Fruit fly (Drosophila melanogaster) whole organism, embryonic: ENCODE results near the gene enc.

Experiments
- Awh ChIP-seq: fragments of 200-800 bp; sonication (Bioruptor generic); IDR thresholded peaks from 2 replicates; pipeline ENCODE4, ENCODE4 v1.3.6; 2022; ENCODE audit warnings: missing biosample characterization, missing genetic modification characterization
- BEAF-32 ChIP-seq: fragments of 200-800 bp; sonication (Bioruptor generic); optimal IDR thresholded peaks from 3 replicates; lab custom pipeline; 2017; ENCODE audit warnings: missing biosample characterization, missing genetic modification characterization, mild to moderate bottlenecking, moderate library complexity, missing genetic modification reagents
- Blimp-1 ChIP-seq: fragments of 200-800 bp; sonication (Bioruptor generic); optimal IDR thresholded peaks from 3 replicates; lab custom pipeline; 2018; ENCODE audit warnings: missing biosample characterization, missing genetic modification characterization, mild to moderate bottlenecking, moderate library complexity, missing genetic modification reagents
- Bteb2 ChIP-seq: fragments of 200-800 bp; sonication (Bioruptor generic); optimal IDR thresholded peaks from 2 replicates; lab custom pipeline; 2016; ENCODE audit warnings: missing biosample characterization, missing genetic modification characterization
- CG10267 ChIP-seq: fragments of 200-800 bp; sonication (Bioruptor generic); optimal IDR thresholded peaks from 2 replicates; lab custom pipeline; 2018; ENCODE audit warnings: missing biosample characterization, mild to moderate bottlenecking, missing genetic modification characterization, moderate library complexity
- CG10543 ChIP-seq: fragments of 200-800 bp; sonication (Bioruptor generic); optimal IDR thresholded peaks from 3 replicates; lab custom pipeline; 2017; ENCODE audit warnings: missing biosample characterization, mild to moderate bottlenecking, missing genetic modification characterization, moderate library complexity
- CG10654 ChIP-seq: fragments of 200-800 bp; sonication (Bioruptor generic); optimal IDR thresholded peaks from 2 replicates; lab custom pipeline; 2016; ENCODE audit warnings: missing biosample characterization, missing genetic modification characterization
- CG11456 ChIP-seq: fragments of 200-800 bp; sonication (Bioruptor generic); IDR thresholded peaks from 3 replicates; pipeline ENCODE4 v1.3.6; 2022; ENCODE audit warnings: missing biosample characterization, missing genetic modification characterization
- CG11560 ChIP-seq: fragments of 200-800 bp; sonication (Bioruptor generic); IDR thresholded peaks from 3 replicates; pipeline ENCODE4 v1.3.6; 2022; ENCODE audit warnings: missing biosample characterization, missing genetic modification characterization
- CG12236 ChIP-seq: fragments of 200-800 bp; sonication (Bioruptor generic); optimal IDR thresholded peaks from 2 replicates; lab custom pipeline; 2016; ENCODE audit warnings: missing biosample characterization, missing genetic modification characterization
- CG12391 ChIP-seq: fragments of 200-800 bp; sonication (Bioruptor generic); optimal IDR thresholded peaks from 3 replicates; lab custom pipeline; 2018; ENCODE audit warnings: missing biosample characterization, mild to moderate bottlenecking, missing genetic modification characterization, moderate library complexity
- CG12659 ChIP-seq: fragments of 200-800 bp; sonication (Bioruptor generic); optimal IDR thresholded peaks from 3 replicates; lab custom pipeline; 2017; ENCODE audit warnings: mild to moderate bottlenecking, missing biosample characterization, missing genetic modification reagents, missing genetic modification characterization
- CG13287 ChIP-seq: fragments of 200-800 bp; sonication (Bioruptor generic); IDR thresholded peaks from 2 replicates; pipeline ENCODE4 v1.3.6; 2022; ENCODE audit warnings: missing biosample characterization, missing genetic modification characterization; ENCODE audit not compliant: partially characterized antibody
- CG13775 ChIP-seq: fragments of 200-800 bp; sonication (Bioruptor generic); optimal IDR thresholded peaks from 3 replicates; lab custom pipeline; 2017; ENCODE audit warnings: missing biosample characterization, mild to moderate bottlenecking, missing genetic modification characterization
- CG13894 ChIP-seq: fragments of 200-800 bp; sonication (Bioruptor generic); optimal IDR thresholded peaks from 3 replicates; lab custom pipeline; 2018; ENCODE audit warnings: missing biosample characterization, mild to moderate bottlenecking, missing genetic modification characterization, moderate library complexity
- CG15696 ChIP-seq: fragments of 200-800 bp; sonication (Bioruptor generic); optimal IDR thresholded peaks from 2 replicates; lab custom pipeline; 2019; ENCODE audit warnings: missing biosample characterization, mild to moderate bottlenecking, missing genetic modification characterization, moderate library complexity
- CG16863 ChIP-seq: fragments of 200-800 bp; sonication (Bioruptor generic); optimal IDR thresholded peaks from 3 replicates; lab custom pipeline; 2016; ENCODE audit warnings: missing biosample characterization, missing genetic modification characterization
- CG2202 ChIP-seq: fragments of 200-800 bp; sonication (Bioruptor generic); optimal IDR thresholded peaks from 2 replicates; lab custom pipeline; 2018; ENCODE audit warnings: missing biosample characterization, mild to moderate bottlenecking, missing genetic modification characterization
- CG30431 ChIP-seq: fragments of 200-800 bp; sonication (Bioruptor generic); optimal IDR thresholded peaks from 2 replicates; lab custom pipeline; 2017; ENCODE audit warnings: missing biosample characterization, missing genetic modification characterization
- CG5245 ChIP-seq: fragments of 200-800 bp; sonication (Bioruptor generic); optimal IDR thresholded peaks from 3 replicates; lab custom pipeline; 2016; ENCODE audit warnings: missing biosample characterization, missing genetic modification characterization
- CG5953 ChIP-seq: fragments of 200-800 bp; sonication (Bioruptor generic); IDR thresholded peaks from 2 replicates; pipeline ENCODE4 v1.3.6; 2022; ENCODE audit warnings: missing biosample characterization, missing genetic modification characterization
- CG7839 ChIP-seq: fragments of 200-800 bp; sonication (Bioruptor generic); optimal IDR thresholded peaks from 3 replicates; lab custom pipeline; 2018; ENCODE audit warnings: missing biosample characterization, mild to moderate bottlenecking, missing genetic modification characterization, moderate library complexity
- CG8290 ChIP-seq, 3 experiments: fragments of 200-800 bp; sonication (Bioruptor generic); optimal IDR thresholded peaks; 2 replicates each; lab custom pipeline; 2016 to 2019; ENCODE audit warnings: missing biosample characterization in 3 of 3, missing genetic modification characterization in 3 of 3, mild to moderate bottlenecking in 2 of 3, moderate library complexity in 1 of 3
- Deaf1 ChIP-seq: fragments of 200-800 bp; optimal IDR thresholded peaks from 3 replicates; lab custom pipeline; 2019; ENCODE audit warnings: missing biosample characterization, mild to moderate bottlenecking, missing genetic modification characterization, moderate library complexity
- Dip3 ChIP-seq: fragments of 200-800 bp; sonication (Bioruptor generic); optimal IDR thresholded peaks from 3 replicates; lab custom pipeline; 2016; ENCODE audit warnings: missing biosample characterization, missing genetic modification characterization
- E2f2 ChIP-seq: fragments of 200-800 bp; sonication (Bioruptor generic); IDR thresholded peaks from 2 replicates; pipeline ENCODE4 v1.3.6; 2022; ENCODE audit warnings: missing biosample characterization, missing genetic modification characterization
- HLH54F ChIP-seq: fragments of 200-800 bp; sonication (Bioruptor generic); optimal IDR thresholded peaks from 3 replicates; lab custom pipeline; 2016; ENCODE audit warnings: missing biosample characterization, missing genetic modification characterization
- Oli ChIP-seq: fragments of 200-800 bp; sonication (Bioruptor generic); optimal IDR thresholded peaks from 2 replicates; lab custom pipeline; 2018; ENCODE audit warnings: missing biosample characterization, mild to moderate bottlenecking, missing genetic modification characterization, moderate library complexity
- Optix ChIP-seq: fragments of 200-800 bp; sonication (Bioruptor generic); IDR thresholded peaks from 3 replicates; pipeline ENCODE4 v1.3.6; 2022; ENCODE audit warnings: missing biosample characterization, missing genetic modification characterization
- Rfx ChIP-seq: fragments of 200-800 bp; sonication (Bioruptor generic); IDR thresholded peaks from 2 replicates; pipeline ENCODE4 v1.3.6; 2022; ENCODE audit warnings: missing biosample characterization, missing genetic modification characterization
- Six4 ChIP-seq: fragments of 200-800 bp; sonication (Bioruptor generic); optimal IDR thresholded peaks from 2 replicates; lab custom pipeline; 2016; ENCODE audit warnings: missing biosample characterization, missing genetic modification characterization
- Xbp1 ChIP-seq: fragments of 200-800 bp; sonication (Bioruptor generic); optimal IDR thresholded peaks from 3 replicates; lab custom pipeline; 2016; ENCODE audit warnings: missing biosample characterization, mild to moderate bottlenecking, missing genetic modification characterization
- ac ChIP-seq: fragments of 200-800 bp; sonication (Bioruptor generic); optimal IDR thresholded peaks from 3 replicates; lab custom pipeline; 2017; ENCODE audit warnings: missing biosample characterization, mild to moderate bottlenecking, missing genetic modification characterization
- bigmax ChIP-seq: fragments of 200-800 bp; sonication (Bioruptor generic); optimal IDR thresholded peaks from 2 replicates; lab custom pipeline; 2018; ENCODE audit warnings: missing biosample characterization, mild to moderate bottlenecking, missing genetic modification characterization
- cad ChIP-seq: fragments of >200 bp; optimal IDR thresholded peaks from 2 replicates; lab custom pipeline; 2017; ENCODE audit warnings: missing biosample characterization, missing genetic modification characterization
- chif ChIP-seq, 2 experiments: fragments of 200-800 bp; sonication (Bioruptor generic); optimal IDR thresholded peaks; 3 replicates each; lab custom pipeline; 2016; ENCODE audit warnings: missing biosample characterization in 2 of 2, missing genetic modification characterization in 2 of 2
- fd96Cb ChIP-seq: fragments of 200-800 bp; sonication (Bioruptor generic); optimal IDR thresholded peaks from 2 replicates; lab custom pipeline; 2018; ENCODE audit warnings: missing biosample characterization, mild to moderate bottlenecking, missing genetic modification characterization, moderate library complexity
- insv ChIP-seq, 2 experiments: fragments of 200-800 bp; sonication (Bioruptor generic); optimal IDR thresholded peaks; 3 replicates each; lab custom pipeline; 2016 to 2018; ENCODE audit warnings: missing biosample characterization in 2 of 2, missing genetic modification characterization in 2 of 2
- lilli ChIP-seq: fragments of 200-800 bp; sonication (Bioruptor generic); optimal IDR thresholded peaks from 3 replicates; lab custom pipeline; 2016; ENCODE audit warnings: missing biosample characterization, missing genetic modification characterization
- nmo ChIP-seq: fragments of 200-800 bp; sonication (Bioruptor generic); optimal IDR thresholded peaks from 2 replicates; lab custom pipeline; 2018; ENCODE audit warnings: missing biosample characterization, mild to moderate bottlenecking, missing genetic modification characterization, moderate library complexity
- nom ChIP-seq: fragments of 200-800 bp; sonication (Bioruptor generic); optimal IDR thresholded peaks from 2 replicates; lab custom pipeline; 2017; ENCODE audit warnings: missing biosample characterization, missing genetic modification characterization, mild to moderate bottlenecking, moderate library complexity, missing genetic modification reagents
- pho ChIP-seq: fragments of 200-800 bp; sonication (Bioruptor generic); optimal IDR thresholded peaks from 2 replicates; lab custom pipeline; 2016; ENCODE audit warnings: missing biosample characterization, missing genetic modification characterization
- prd ChIP-seq, 3 experiments: fragments of >200 bp in 2 of 3; fragments of 200-800 bp in 1 of 3; sonication (Bioruptor generic) in 1 of 3; optimal IDR thresholded peaks in 2 of 3; IDR thresholded peaks in 1 of 3; 2 replicates in 2 of 3; 3 replicates in 1 of 3; pipeline versions ENCODE4 v1.3.6 to Lab custom; 2017 to 2022; ENCODE audit warnings: missing biosample characterization in 1 of 3, missing genetic modification characterization in 1 of 3
- ranshi ChIP-seq: fragments of 200-800 bp; sonication (Bioruptor generic); IDR thresholded peaks from 2 replicates; pipeline ENCODE4 v1.3.6; 2022; ENCODE audit warnings: missing biosample characterization, missing genetic modification characterization
- sd ChIP-seq: fragments of 200-800 bp; sonication (Bioruptor generic); optimal IDR thresholded peaks from 3 replicates; lab custom pipeline; 2018; ENCODE audit warnings: missing biosample characterization, mild to moderate bottlenecking, missing genetic modification characterization, moderate library complexity
- sens ChIP-seq: fragments of 200-800 bp; sonication (Bioruptor generic); peaks from one replicate; lab custom pipeline; 2016; ENCODE audit warnings: missing biosample characterization, missing genetic modification characterization
- sim ChIP-seq: fragments of 200-800 bp; sonication (Bioruptor generic); IDR thresholded peaks from 2 replicates; pipeline ENCODE4 v1.3.6; 2022; ENCODE audit warnings: missing biosample characterization, missing genetic modification characterization
- sna ChIP-seq: fragments of 200-800 bp; sonication (Bioruptor generic); IDR thresholded peaks from 2 replicates; pipeline ENCODE4 v1.3.6; 2022; ENCODE audit warnings: missing biosample characterization, missing genetic modification characterization; ENCODE audit not compliant: partially characterized antibody
- tin ChIP-seq: fragments of 200-800 bp; sonication (Bioruptor generic); optimal IDR thresholded peaks from 3 replicates; lab custom pipeline; 2016; ENCODE audit warnings: missing biosample characterization, missing genetic modification characterization
- zen ChIP-seq: fragments of 200-800 bp; sonication (Bioruptor generic); optimal IDR thresholded peaks from 3 replicates; lab custom pipeline; 2018; ENCODE audit warnings: missing biosample characterization, mild to moderate bottlenecking, missing genetic modification characterization, moderate library complexity

Gene enc

dm6 chr3L:3882046-3882445, 63.6 kb downstream of the enc start (continued):
- TF ChIP-seq fd96Cb (tag; lab: Kevin White, UChicago) = no peak
- no peak for TF ChIP-seq CG13287 (GFP tag; lab: Robert Waterston, UW)
- no peak for TF ChIP-seq sd
- TF ChIP-seq Oli (tag; lab: Kevin White, UChicago) = peak; percentile 26
- peak; percentile 14 for TF ChIP-seq zen (tag; lab: Kevin White, UChicago)
- peak; percentile 17 for TF ChIP-seq nmo
- no peak for TF ChIP-seq prd (optimal IDR thresholded peaks at IDR 0.05; lab: Kevin White, UChicago)
- peak; percentile 38; the same call in 1 of the 3 replicates for TF ChIP-seq prd (GFP tag; IDR thresholded peaks at IDR 0.05; lab: Robert Waterston, UW)
- no peak for TF ChIP-seq insv (GFP tag; optimal IDR thresholded peaks at IDR 0.05; lab: Kevin White, UChicago)
- TF ChIP-seq Optix (GFP tag; lab: Robert Waterston, UW) = no peak
- TF ChIP-seq CG13894 (tag; lab: Kevin White, UChicago) = no peak
- peak; percentile 12 for TF ChIP-seq CG30431 (GFP tag; lab: Kevin White, UChicago)
- no peak for TF ChIP-seq CG8290 (GFP tag; optimal IDR thresholded peaks at IDR 0.05; lab: Kevin White, UChicago)
- no peak for TF ChIP-seq CG8290 (tag; optimal IDR thresholded peaks at IDR 0.05; lab: Kevin White, UChicago)
- TF ChIP-seq CG13775 (GFP tag; lab: Kevin White, UChicago) = peak; percentile 6
- TF ChIP-seq BEAF-32 (GFP tag; lab: Kevin White, UChicago) = no peak
- TF ChIP-seq CG12391 (tag; lab: Kevin White, UChicago) = peak; percentile 32
- TF ChIP-seq CG11456 (GFP tag; lab: Robert Waterston, UW) = no peak
- no peak for TF ChIP-seq E2f2
- TF ChIP-seq Six4 = peak; percentile 8
- TF ChIP-seq CG2202 (tag; lab: Kevin White, UChicago) = peak; percentile 16
- no peak for TF ChIP-seq pho
- no peak for TF ChIP-seq cad (GFP tag; lab: Kevin White, UChicago)
- TF ChIP-seq bigmax (GFP tag; lab: Kevin White, UChicago) = no peak
- TF ChIP-seq Xbp1 = peak; percentile 13
- peak; percentile 16 for TF ChIP-seq Blimp-1 (GFP tag; lab: Kevin White, UChicago)
- no peak for TF ChIP-seq lilli (GFP tag; lab: Kevin White, UChicago)
- TF ChIP-seq tin (GFP tag; lab: Kevin White, UChicago) = peak; percentile 15
- TF ChIP-seq ranshi (GFP tag; lab: Robert Waterston, UW) = no peak
- TF ChIP-seq CG16863 (GFP tag; lab: Kevin White, UChicago) = no peak
- TF ChIP-seq CG5953 = no peak
- TF ChIP-seq nom (GFP tag; lab: Kevin White, UChicago) = no peak
- no peak for TF ChIP-seq Awh (GFP tag; lab: Robert Waterston, UW)
- TF ChIP-seq sens = peak; percentile 75
- no peak for TF ChIP-seq sim (GFP tag; lab: Robert Waterston, UW)
- no peak for TF ChIP-seq CG10543
- TF ChIP-seq CG12659 = no peak
- TF ChIP-seq ac (GFP tag; lab: Kevin White, UChicago) = peak; percentile 19
- TF ChIP-seq chif (GFP tag; optimal IDR thresholded peaks at IDR 0.05; lab: Kevin White, UChicago) = peak in 1 of 2 experiments; percentile 21
- no peak for TF ChIP-seq Dip3 (GFP tag; lab: Kevin White, UChicago)
- no peak for TF ChIP-seq sna
- no peak for TF ChIP-seq Rfx
- peak; percentile 36 for TF ChIP-seq CG10267 (tag; lab: Kevin White, UChicago)
- TF ChIP-seq Deaf1 (tag; lab: Kevin White, UChicago) = no peak
- no peak for TF ChIP-seq CG11560 (tag; lab: Robert Waterston, UW)
- no peak for TF ChIP-seq CG10654 (GFP tag; lab: Kevin White, UChicago)
- TF ChIP-seq Bteb2 (GFP tag; lab: Kevin White, UChicago) = no peak
- TF ChIP-seq HLH54F (GFP tag; lab: Kevin White, UChicago) = no peak
- peak; percentile 17 for TF ChIP-seq CG15696 (tag; lab: Kevin White, UChicago)
- no peak for TF ChIP-seq CG12236
- no peak for TF ChIP-seq CG7839
- TF ChIP-seq CG5245 = peak; percentile 18
